Worm (Caenorhabditis elegans) whole organism, L4 larva: ENCODE measurements around the gene C48B4.8.
A peak's percentile ranks its signal among the peaks of the same experiment; 100 is the strongest.

Source experiments
- F10B5.3 ChIP-seq: sonication (generic microtip); optimal IDR thresholded peaks from 2 replicates; lab custom pipeline; 2016; ENCODE audit warnings: mild to moderate bottlenecking, missing genetic modification characterization, missing compliant biosample characterization
- F37D6.2 ChIP-seq: sonication (generic microtip); optimal IDR thresholded peaks from 2 replicates; lab custom pipeline; 2016; ENCODE audit warnings: mild to moderate bottlenecking, missing genetic modification characterization, missing compliant biosample characterization
- T26A8.4 ChIP-seq: fragments of 200-800 bp; sonication (Bioruptor generic); IDR thresholded peaks from 2 replicates; pipeline ENCODE4 v1.3.6; 2022; ENCODE audit warnings: missing genetic modification characterization, missing compliant biosample characterization
- Y105C5A.15 ChIP-seq: fragments of 200-800 bp; sonication (Bioruptor generic); IDR thresholded peaks from 2 replicates; pipeline ENCODE4 v1.3.6; 2022; ENCODE audit warnings: missing genetic modification characterization, missing compliant biosample characterization
- ZK546.5 ChIP-seq, 2 experiments: sonication (generic microtip); optimal IDR thresholded peaks; 2 replicates each; lab custom pipeline; 2017; ENCODE audit warnings: missing biosample characterization in 2 of 2, missing genetic modification characterization in 2 of 2
- aha-1 ChIP-seq: fragments of 150-350 bp; peaks from one replicate; lab custom pipeline; 2014; ENCODE audit warnings: missing biosample characterization, missing genetic modification characterization
- ama-1 ChIP-seq: fragments of 150-350 bp; optimal IDR thresholded peaks from 2 replicates; lab custom pipeline; 2014; ENCODE audit warnings: inconsistent platforms, mixed read lengths
- arid-1 ChIP-seq: fragments of 200-800 bp; sonication (Bioruptor generic); conservative IDR thresholded peaks from 2 replicates; pipeline ENCODE4 v1.3.6; 2022; ENCODE audit warnings: missing genetic modification reagents, missing genetic modification characterization, missing compliant biosample characterization
- ceh-44 ChIP-seq: fragments of 200-800 bp; sonication (Bioruptor generic); IDR thresholded peaks from 2 replicates; pipeline ENCODE4 v1.3.6; 2022; ENCODE audit warnings: missing genetic modification reagents, missing genetic modification characterization, missing compliant biosample characterization
- daf-16 ChIP-seq, 3 experiments: sonication (generic microtip); optimal IDR thresholded peaks; 2 replicates each; lab custom pipeline; 2016 to 2017; ENCODE audit warnings: missing genetic modification characterization in 3 of 3, missing genetic modification reagents in 3 of 3, mild to moderate bottlenecking in 2 of 3, missing compliant biosample characterization in 2 of 3, missing biosample characterization in 1 of 3, moderate library complexity in 1 of 3
- dmd-6 ChIP-seq: fragments of 200-800 bp; sonication (Bioruptor generic); IDR thresholded peaks from 2 replicates; pipeline ENCODE4 v1.3.6; 2022; ENCODE audit warnings: missing genetic modification reagents, missing genetic modification characterization, missing compliant biosample characterization
- dmd-8 ChIP-seq: fragments of 200-800 bp; sonication (Bioruptor generic); IDR thresholded peaks from 2 replicates; pipeline ENCODE4 v1.3.6; 2022; ENCODE audit warnings: missing genetic modification characterization, missing compliant biosample characterization
- dmd-9 ChIP-seq: fragments of 200-800 bp; sonication (Bioruptor generic); IDR thresholded peaks from 2 replicates; pipeline ENCODE4 v1.3.6; 2022; ENCODE audit warnings: missing genetic modification reagents, missing genetic modification characterization, missing compliant biosample characterization
- dpl-1 ChIP-seq: fragments of 150-350 bp; optimal IDR thresholded peaks from 2 replicates; lab custom pipeline; 2014; ENCODE audit warnings: missing biosample characterization, missing genetic modification reagents, missing genetic modification characterization
- duxl-1 ChIP-seq: sonication (generic microtip); optimal IDR thresholded peaks from 2 replicates; lab custom pipeline; 2016; ENCODE audit warnings: mild to moderate bottlenecking, missing genetic modification characterization, moderate library complexity, missing compliant biosample characterization; ENCODE audit not compliant: poor library complexity
- dve-1 ChIP-seq: sonication (generic microtip); optimal IDR thresholded peaks from 2 replicates; lab custom pipeline; 2017; ENCODE audit warnings: antibody characterized with exemption, mild to moderate bottlenecking, missing genetic modification characterization, missing compliant biosample characterization; ENCODE audit not compliant: insufficient read depth
- fkh-10 ChIP-seq: fragments of 150-350 bp; optimal IDR thresholded peaks from 2 replicates; lab custom pipeline; 2014; ENCODE audit warnings: missing biosample characterization, missing genetic modification reagents, missing genetic modification characterization
- hif-1 ChIP-seq, 2 experiments: sonication (generic microtip); optimal IDR thresholded peaks; 2 replicates each; lab custom pipeline; 2016 to 2017; ENCODE audit warnings: missing compliant biosample characterization in 2 of 2, missing genetic modification characterization in 2 of 2, missing genetic modification reagents in 2 of 2, missing genotype in 2 of 2, mild to moderate bottlenecking in 1 of 2
- hlh-11 ChIP-seq: fragments of 200-800 bp; sonication (Bioruptor generic); optimal IDR thresholded peaks from 2 replicates; lab custom pipeline; 2018; ENCODE audit warnings: mild to moderate bottlenecking, missing genetic modification characterization, missing compliant biosample characterization
- hlh-30 ChIP-seq: sonication (generic microtip); optimal IDR thresholded peaks from 2 replicates; lab custom pipeline; 2017; ENCODE audit warnings: antibody characterized with exemption, mild to moderate bottlenecking, missing genetic modification characterization, missing compliant biosample characterization; ENCODE audit not compliant: insufficient read depth
- hmg-1.1 ChIP-seq: fragments of 200-800 bp; sonication (Bioruptor generic); IDR thresholded peaks from 2 replicates; pipeline ENCODE4 v1.3.6; 2022; ENCODE audit warnings: missing genetic modification reagents, missing genetic modification characterization, missing compliant biosample characterization
- lin-13 ChIP-seq: fragments of 150-350 bp; optimal IDR thresholded peaks from 2 replicates; lab custom pipeline; 2014; ENCODE audit warnings: missing biosample characterization, missing genetic modification reagents, missing genetic modification characterization
- lin-15B ChIP-seq: fragments of 150-350 bp; sonication (generic microtip); optimal IDR thresholded peaks from 3 replicates; lab custom pipeline; 2014; ENCODE audit warnings: missing biosample characterization, missing genetic modification characterization
- lin-29 ChIP-seq: fragments of 200-800 bp; sonication (Bioruptor generic); IDR thresholded peaks from 2 replicates; pipeline ENCODE4 v1.3.6; 2022; ENCODE audit warnings: missing genetic modification reagents, missing genetic modification characterization, missing compliant biosample characterization
- lir-3 ChIP-seq: sonication (generic microtip); optimal IDR thresholded peaks from 2 replicates; lab custom pipeline; 2016; ENCODE audit warnings: mild to moderate bottlenecking, missing genetic modification characterization, missing compliant biosample characterization
- lsy-2 ChIP-seq, 2 experiments: fragments of 150-350 bp in 1 of 2; sonication (generic microtip) in 1 of 2; optimal IDR thresholded peaks; 2 replicates each; lab custom pipeline; 2014 to 2017; ENCODE audit warnings: missing biosample characterization in 2 of 2, missing genetic modification characterization in 2 of 2
- madf-9 ChIP-seq: fragments of 200-800 bp; sonication (Bioruptor generic); conservative IDR thresholded peaks from 2 replicates; pipeline ENCODE4 v1.3.6; 2022; ENCODE audit warnings: missing genetic modification reagents, missing genetic modification characterization, missing compliant biosample characterization
- mdl-1 ChIP-seq, 2 experiments: fragments of 150-350 bp in 1 of 2; sonication (generic microtip) in 1 of 2; optimal IDR thresholded peaks; 2 replicates each; lab custom pipeline; 2014 to 2017; ENCODE audit warnings: missing biosample characterization in 2 of 2, missing genetic modification characterization in 2 of 2
- mes-2 ChIP-seq: sonication (generic microtip); optimal IDR thresholded peaks from 2 replicates; lab custom pipeline; 2016; ENCODE audit warnings: missing genotype, mild to moderate bottlenecking, missing genetic modification characterization, missing compliant biosample characterization; ENCODE audit not compliant: poor library complexity, severe bottlenecking
- nhr-102 ChIP-seq: sonication (generic microtip); optimal IDR thresholded peaks from 2 replicates; lab custom pipeline; 2016; ENCODE audit warnings: mild to moderate bottlenecking, missing genetic modification characterization, moderate library complexity, missing compliant biosample characterization
- nhr-28 ChIP-seq: fragments of 150-350 bp; optimal IDR thresholded peaks from 2 replicates; lab custom pipeline; 2014; ENCODE audit warnings: missing biosample characterization, missing genetic modification characterization
- nhr-48 ChIP-seq: sonication (generic microtip); optimal IDR thresholded peaks from 2 replicates; lab custom pipeline; 2016; ENCODE audit warnings: mild to moderate bottlenecking, missing genetic modification characterization, missing compliant biosample characterization
- nhr-6 ChIP-seq: fragments of 150-350 bp; optimal IDR thresholded peaks from 2 replicates; lab custom pipeline; 2014; ENCODE audit warnings: missing biosample characterization, missing genetic modification characterization
- pha-4 ChIP-seq, 2 experiments: fragments of 150-350 bp in 1 of 2; fragments of 200-800 bp in 1 of 2; sonication (Bioruptor generic) in 1 of 2; IDR thresholded peaks in 1 of 2; optimal IDR thresholded peaks in 1 of 2; 2 replicates each; pipeline versions ENCODE4 v1.3.6 to Lab custom; 2014 to 2022; ENCODE audit warnings: missing genetic modification characterization in 2 of 2, missing genetic modification reagents in 2 of 2, missing biosample characterization in 1 of 2, missing compliant biosample characterization in 1 of 2
- php-3 ChIP-seq: fragments of 200-800 bp; sonication (Bioruptor generic); IDR thresholded peaks from 2 replicates; pipeline ENCODE4 v1.3.6; 2022; ENCODE audit warnings: missing genetic modification reagents, missing genetic modification characterization, missing compliant biosample characterization
- rbr-2 ChIP-seq: sonication (generic microtip); optimal IDR thresholded peaks from 2 replicates; lab custom pipeline; 2016; ENCODE audit warnings: missing genotype, missing genetic modification characterization, missing compliant biosample characterization
- sdz-12 ChIP-seq: fragments of 200-800 bp; sonication (Bioruptor generic); optimal IDR thresholded peaks from 2 replicates; lab custom pipeline; 2018; ENCODE audit warnings: mild to moderate bottlenecking, missing genetic modification characterization, missing compliant biosample characterization
- spr-1 ChIP-seq: sonication (generic microtip); optimal IDR thresholded peaks from 2 replicates; lab custom pipeline; 2016; ENCODE audit warnings: mild to moderate bottlenecking, missing genetic modification characterization, missing compliant biosample characterization
- spr-3 ChIP-seq: fragments of 200-800 bp; sonication (Bioruptor generic); optimal IDR thresholded peaks from 2 replicates; lab custom pipeline; 2018; ENCODE audit warnings: mild to moderate bottlenecking, missing genetic modification characterization, missing compliant biosample characterization
- unc-130 ChIP-seq: sonication (generic microtip); optimal IDR thresholded peaks from 2 replicates; lab custom pipeline; 2016; ENCODE audit warnings: missing genetic modification reagents, missing genetic modification characterization, missing compliant biosample characterization
- unc-62 ChIP-seq, 3 experiments: fragments of 150-350 bp in 1 of 3; sonication (generic microtip); optimal IDR thresholded peaks in 2 of 3; peaks in 1 of 3; 1 replicate in 1 of 3; 2 replicates in 2 of 3; lab custom pipeline; 2014 to 2017; ENCODE audit warnings: missing biosample characterization in 3 of 3, missing genetic modification characterization in 3 of 3, missing genetic modification reagents in 3 of 3, missing genotype in 1 of 3
- zfp-3 ChIP-seq: fragments of 200-800 bp; sonication (Bioruptor generic); conservative IDR thresholded peaks from 2 replicates; pipeline ENCODE4 v1.3.6; 2022; ENCODE audit warnings: missing genetic modification reagents, missing genetic modification characterization, missing compliant biosample characterization
- zip-2 ChIP-seq: fragments of 150-350 bp; optimal IDR thresholded peaks from 2 replicates; lab custom pipeline; 2014; ENCODE audit warnings: missing biosample characterization, missing genetic modification characterization
- ztf-7 ChIP-seq: fragments of 150-350 bp; optimal IDR thresholded peaks from 2 replicates; lab custom pipeline; 2014; ENCODE audit warnings: missing biosample characterization, missing genetic modification characterization

The C48B4.8 gene

DNA sequence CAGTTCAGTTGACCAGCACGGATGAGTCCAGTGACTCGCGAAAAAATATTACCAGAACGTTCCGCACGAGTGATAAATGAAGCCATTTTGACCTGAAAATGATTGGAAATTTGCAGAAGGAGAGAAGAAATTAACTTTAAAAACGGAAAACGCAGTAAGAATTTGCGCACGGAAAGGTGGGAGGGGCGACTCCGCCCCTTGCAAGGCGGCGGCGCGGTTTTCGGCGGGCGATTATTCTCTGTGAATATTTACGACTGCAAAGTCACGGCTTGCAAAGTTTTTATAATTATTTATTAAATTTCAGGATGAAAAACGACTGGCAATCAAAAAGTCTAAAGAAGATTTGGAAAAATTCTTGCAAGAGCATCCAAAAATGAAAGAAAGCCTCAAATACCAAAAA is 37.5 kb downstream of the C48B4.8 start, which contains the start of gene mrps-23 (continued):
- TF ChIP-seq Y105C5A.15 (GFP tag; lab: Robert Waterston, UW), result no peak
- no peak for TF ChIP-seq nhr-6 (tag; lab: Kevin White, UChicago)

DNA sequence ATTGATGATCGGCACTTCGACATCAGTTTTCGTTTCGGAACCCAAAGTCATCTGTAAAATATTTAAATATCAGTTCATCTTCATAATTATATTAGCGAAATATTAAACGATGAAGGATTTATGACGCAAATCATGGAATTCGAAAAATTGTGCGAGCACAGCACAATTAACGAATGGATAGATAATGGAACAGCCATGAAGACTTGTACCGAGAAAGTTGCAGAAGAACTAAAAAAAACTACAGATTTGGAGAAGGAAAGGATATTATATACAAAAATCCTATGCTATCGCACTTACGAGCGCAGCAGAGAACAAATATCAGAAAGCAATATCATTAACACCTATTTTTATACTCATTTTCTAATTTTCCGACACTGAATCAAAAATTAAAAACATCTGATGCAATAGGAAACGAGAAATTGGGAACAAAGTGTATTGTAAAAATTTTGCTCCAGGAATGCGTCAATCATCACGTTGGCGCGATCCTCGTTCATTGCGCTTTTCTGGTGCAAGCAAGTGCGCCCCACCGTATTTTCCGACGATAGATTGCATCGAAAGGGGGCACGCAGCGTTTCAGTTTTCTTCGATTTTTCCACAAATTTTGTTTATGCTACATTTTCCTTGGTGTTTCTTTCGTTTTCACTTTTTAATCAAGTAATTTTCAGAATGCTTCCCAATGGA is 39.5 kb downstream of the C48B4.8 start, which contains the start of the genes clu-1 and prp-40:
TSS of gene clu-1 (minus strand) at position 51 of the 681 bp plus-strand sequence.
TSS of gene prp-40 (plus strand) at position 666 of the 681 bp plus-strand sequence.
- peak; percentile 75 for TF ChIP-seq dmd-6 (GFP tag; lab: Robert Waterston, UW)
- TF ChIP-seq fkh-10 (GFP tag; lab: Kevin White, UChicago), result peak; percentile 76
- 0 out of 2 replicates have a peak, but pooled peaks have one; percentile 41 for TF ChIP-seq ceh-44
- TF ChIP-seq lin-29 (GFP tag; lab: Robert Waterston, UW), result 0 out of 2 replicates have a peak, but pooled peaks have one; percentile 12
- peak; percentile 86 for TF ChIP-seq lin-13 (GFP tag; lab: Kevin White, UChicago)
- 0 out of 2 replicates have a peak, but pooled peaks have one; percentile 18 for TF ChIP-seq madf-9 (GFP tag; lab: Robert Waterston, UW)
- TF ChIP-seq nhr-6 (tag; lab: Kevin White, UChicago), result peak; percentile 91
- TF ChIP-seq hlh-11 (tag; lab: Kevin White, UChicago), result peak; percentile 87
- TF ChIP-seq duxl-1 (tag; lab: Kevin White, UChicago), result peak; percentile 72
- peak; percentile 93 for TF ChIP-seq mes-2
- peak in 1 of 2 experiments; percentile 99 for TF ChIP-seq unc-62 (GFP tag; optimal IDR thresholded peaks at IDR 0.05 in 1 of 2; lab: Kevin White, UChicago)
- TF ChIP-seq unc-62 (tag; optimal IDR thresholded peaks at IDR 0.05; lab: Kevin White, UChicago), result no peak
- TF ChIP-seq lin-15B (tag; lab: Kevin White, UChicago), result peak; percentile 20
- TF ChIP-seq dmd-9 (GFP tag; lab: Robert Waterston, UW), result no peak
- peak; percentile 44 for TF ChIP-seq unc-130 (GFP tag; lab: Kevin White, UChicago)
- peak; percentile 70 to 94 for TF ChIP-seq lsy-2 (tag; optimal IDR thresholded peaks at IDR 0.05; lab: Kevin White, UChicago)
- TF ChIP-seq pha-4 (GFP tag; IDR thresholded peaks at IDR 0.05; lab: Robert Waterston, UW), result peak; percentile 25; the same call in 1 of the 2 replicates
- peak; percentile 78 for TF ChIP-seq pha-4 (tag; optimal IDR thresholded peaks at IDR 0.05; lab: Kevin White, UChicago)
- peak; percentile 40 for TF ChIP-seq nhr-48 (tag; lab: Kevin White, UChicago)
- TF ChIP-seq dmd-8, result no peak
- peak; percentile 27 for TF ChIP-seq spr-3 (GFP tag; lab: Kevin White, UChicago)
- TF ChIP-seq lir-3 (tag; lab: Kevin White, UChicago), result no peak
- peak; percentile 64 for TF ChIP-seq nhr-28
- no peak for TF ChIP-seq sdz-12 (GFP tag; lab: Kevin White, UChicago)
- TF ChIP-seq arid-1, result peak; percentile 58; the same call in 1 of the 2 replicates
- peak; percentile 17 for TF ChIP-seq zip-2
- TF ChIP-seq daf-16 (GFP tag; optimal IDR thresholded peaks at IDR 0.05; lab: Kevin White, UChicago), result peak in 1 of 2 experiments; percentile 55
- TF ChIP-seq daf-16 (tag; optimal IDR thresholded peaks at IDR 0.05; lab: Kevin White, UChicago), result peak; percentile 72
- peak; percentile 36 for TF ChIP-seq F10B5.3 (tag; lab: Kevin White, UChicago)
- TF ChIP-seq dpl-1 (GFP tag; lab: Kevin White, UChicago), result peak; percentile 83
- TF ChIP-seq hmg-1.1 (GFP tag; lab: Robert Waterston, UW), result peak; percentile 80
- TF ChIP-seq aha-1 (tag; lab: Kevin White, UChicago), result peak; percentile 98
- TF ChIP-seq php-3, result no peak
- TF ChIP-seq T26A8.4 (GFP tag; lab: Robert Waterston, UW), result peak; percentile 67
- peak in 1 of 2 experiments; percentile 37 for TF ChIP-seq mdl-1 (tag; optimal IDR thresholded peaks at IDR 0.05; lab: Kevin White, UChicago)
- peak; percentile 77 for TF ChIP-seq ama-1 (lab: Kevin White, UChicago)
- peak; percentile 91 for TF ChIP-seq rbr-2
- TF ChIP-seq dve-1, result peak; percentile 90
- TF ChIP-seq nhr-102, result peak; percentile 63
- peak; percentile 86 for TF ChIP-seq ztf-7 (tag; lab: Kevin White, UChicago)
- peak; percentile 49 to 69 for TF ChIP-seq hif-1 (tag; optimal IDR thresholded peaks at IDR 0.05; lab: Kevin White, UChicago)
- TF ChIP-seq zfp-3 (GFP tag; lab: Robert Waterston, UW), result peak; percentile 57; the same call in 1 of the 2 replicates
- TF ChIP-seq spr-1 (tag; lab: Kevin White, UChicago), result peak; percentile 62
- TF ChIP-seq F37D6.2 (tag; lab: Kevin White, UChicago), result peak; percentile 51
- TF ChIP-seq ZK546.5 (tag; optimal IDR thresholded peaks at IDR 0.05; lab: Kevin White, UChicago), result peak in 1 of 2 experiments; percentile 23
- TF ChIP-seq hlh-30, result peak; percentile 76
